Fruit fly (Drosophila melanogaster): Measurements from ENCODE around the gene CG3281.
A peak's percentile ranks its signal among the peaks of the same experiment; 100 is the strongest.

- TF ChIP-seq CG13894 (tag; optimal IDR thresholded peaks at IDR 0.05) (no peak), dm (GFP tag; optimal IDR thresholded peaks at IDR 0.05) (no peak), toy (GFP tag; IDR thresholded peaks at IDR 0.05) (no peak), CG4707 (GFP tag; optimal IDR thresholded peaks at IDR 0.05) (no peak), usp (GFP tag; optimal IDR thresholded peaks at IDR 0.05) (no peak), E2f2 (GFP tag; IDR thresholded peaks at IDR 0.05) (no peak), unpg (GFP tag; optimal IDR thresholded peaks at IDR 0.05) (no peak), CG34422 (GFP tag; IDR thresholded peaks at IDR 0.05) (0 out of 3 replicates have a peak, but pooled peaks have one; percentile 33), dysf (GFP tag; IDR thresholded peaks at IDR 0.05) (no peak), CG14014 (GFP tag; IDR thresholded peaks at IDR 0.05) (no peak), CG12942 (GFP tag; optimal IDR thresholded peaks at IDR 0.05) (no peak), Blimp-1 (GFP tag; optimal IDR thresholded peaks at IDR 0.05) (no peak), en (GFP tag; optimal IDR thresholded peaks at IDR 0.05) (no peak), fru (optimal IDR thresholded peaks at IDR 0.05) (no peak)
These were observed 26.6 kb upstream of the CG3281 start for dm6 chr3R:11989206-11989605.
